Worm (Caenorhabditis elegans): ENCODE results near the gene nhr-170.
"Not testable (repeated sequence)": the region's sequence is repeated elsewhere in the genome, so short reads cannot be mapped to it uniquely, and the experiment has no call there.

Gene nhr-170

DNA sequence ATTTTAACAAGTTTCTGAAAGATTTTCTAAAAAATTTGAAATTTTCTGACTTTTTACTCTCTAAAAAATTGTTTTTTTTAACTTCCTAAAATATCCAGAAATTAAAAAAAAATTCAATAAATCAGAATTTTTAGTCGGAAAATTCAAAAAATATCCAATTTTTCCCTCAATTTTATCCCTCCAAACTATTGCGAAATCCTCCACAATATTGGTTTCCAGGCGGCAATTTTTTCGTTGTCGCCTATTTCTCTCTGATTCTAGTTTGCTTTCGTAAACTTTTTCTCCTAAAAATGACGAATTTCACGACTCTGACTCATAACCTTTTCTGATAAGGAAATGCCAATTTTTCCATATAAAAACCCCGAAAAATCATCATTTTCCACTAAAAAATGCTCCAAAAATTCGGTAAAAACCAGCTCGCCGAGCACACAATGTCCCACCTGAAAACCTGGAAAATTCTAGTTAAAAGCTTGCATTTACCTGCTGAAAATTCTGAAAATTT is 13.2 kb downstream of the nhr-170 start, which contains the start of gene Y17D7B.2:
Y17D7B.2 (plus strand) TSS at position 323 of the 502 bp plus-strand sequence.
- no peak for TF ChIP-seq unc-62 (GFP tag; optimal IDR thresholded peaks at IDR 0.05)

DNA sequence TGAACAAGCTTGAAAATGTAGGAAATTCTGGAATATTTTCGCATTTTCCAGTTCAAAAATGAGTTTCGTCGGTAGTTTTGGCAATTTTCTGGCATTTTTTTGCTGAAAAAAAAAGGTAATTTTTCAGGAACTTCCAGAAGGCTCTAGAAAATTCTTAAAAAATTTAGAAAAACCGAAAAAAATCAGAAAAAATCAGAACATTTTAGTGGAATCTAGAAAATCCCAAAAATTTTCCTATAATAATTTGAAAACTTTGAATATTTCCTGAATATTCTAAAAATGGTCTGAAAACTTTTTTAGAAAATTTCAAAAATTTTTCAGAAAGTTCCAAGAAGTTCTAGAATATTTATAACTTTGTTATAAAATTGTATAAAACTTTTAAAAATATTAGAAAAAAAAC is 13.9 kb downstream of the nhr-170 start, which contains the start of gene Y17D7B.3:
Y17D7B.3 (minus strand) TSS at position 101 of the 400 bp plus-strand sequence.
- no peak for TF ChIP-seq unc-62 (GFP tag; optimal IDR thresholded peaks at IDR 0.05)

DNA sequence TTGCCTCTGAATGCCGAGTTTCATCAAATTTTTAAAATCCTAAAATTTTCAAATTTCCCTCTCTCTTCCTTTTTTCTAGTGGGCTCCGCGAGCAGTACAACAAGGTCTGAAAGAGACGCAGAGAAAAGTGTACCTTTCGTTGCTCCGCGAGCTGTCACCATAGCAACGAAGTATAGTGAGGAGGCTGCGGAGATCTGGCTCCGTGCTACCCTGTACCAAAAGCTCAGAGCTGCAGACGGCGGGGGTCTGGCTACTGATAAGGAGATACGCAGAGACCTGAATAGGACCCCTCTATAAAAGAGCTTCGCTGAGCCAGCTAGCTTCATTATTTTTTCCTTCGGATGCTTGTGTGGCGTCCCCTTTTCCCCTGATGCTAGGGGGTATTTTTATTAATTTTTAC is 17.2 kb downstream of the nhr-170 start, which contains the start of gene Y17D7B.10:
Y17D7B.10 (plus strand) TSS at position 243 of the 400 bp plus-strand sequence.
- no peak for TF ChIP-seq unc-62 (GFP tag; optimal IDR thresholded peaks at IDR 0.05)

DNA sequence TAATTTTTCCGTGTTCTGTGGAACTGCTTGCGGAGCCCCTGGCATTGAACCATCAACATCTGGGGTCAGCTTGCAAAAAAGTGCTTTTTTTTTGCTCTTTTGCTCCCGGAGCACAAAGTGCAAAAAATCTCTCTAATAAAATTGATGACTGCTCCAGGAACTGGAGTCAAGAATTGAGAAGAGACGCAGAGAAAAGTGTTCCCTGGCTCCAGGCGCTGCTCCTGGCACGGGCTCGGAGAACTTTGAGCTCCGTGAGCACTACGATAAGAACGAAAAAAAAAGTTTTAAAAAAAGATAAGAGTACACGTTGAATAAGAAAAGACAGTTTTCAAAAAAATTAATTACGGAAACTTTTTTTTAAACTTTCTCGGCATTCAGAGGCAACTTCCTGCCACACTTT is 17.9 kb downstream of the nhr-170 start:
- TF ChIP-seq unc-62 (GFP tag; optimal IDR thresholded peaks at IDR 0.05) = no peak

DNA sequence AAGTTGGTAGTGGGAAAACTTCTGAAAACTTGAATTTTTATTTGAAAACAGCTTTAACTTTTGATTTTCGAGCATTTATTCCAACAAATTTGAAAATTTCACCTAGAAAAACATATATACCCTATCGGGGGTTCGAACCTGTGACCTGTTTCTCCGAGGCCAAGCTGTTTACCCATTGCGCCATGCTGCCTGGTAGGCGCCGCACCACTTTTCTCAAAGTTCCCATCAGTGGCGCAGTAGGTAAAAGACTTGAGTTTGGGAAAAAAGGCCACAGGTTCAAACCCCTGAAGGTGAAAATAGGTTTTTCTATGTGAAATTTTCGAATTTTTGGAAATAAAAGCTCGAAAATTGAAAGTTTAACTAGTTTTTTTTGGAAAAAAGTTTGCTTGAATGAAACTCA is 20.0 kb downstream of the nhr-170 start:
- no peak for TF ChIP-seq unc-62 (GFP tag; optimal IDR thresholded peaks at IDR 0.05)

DNA sequence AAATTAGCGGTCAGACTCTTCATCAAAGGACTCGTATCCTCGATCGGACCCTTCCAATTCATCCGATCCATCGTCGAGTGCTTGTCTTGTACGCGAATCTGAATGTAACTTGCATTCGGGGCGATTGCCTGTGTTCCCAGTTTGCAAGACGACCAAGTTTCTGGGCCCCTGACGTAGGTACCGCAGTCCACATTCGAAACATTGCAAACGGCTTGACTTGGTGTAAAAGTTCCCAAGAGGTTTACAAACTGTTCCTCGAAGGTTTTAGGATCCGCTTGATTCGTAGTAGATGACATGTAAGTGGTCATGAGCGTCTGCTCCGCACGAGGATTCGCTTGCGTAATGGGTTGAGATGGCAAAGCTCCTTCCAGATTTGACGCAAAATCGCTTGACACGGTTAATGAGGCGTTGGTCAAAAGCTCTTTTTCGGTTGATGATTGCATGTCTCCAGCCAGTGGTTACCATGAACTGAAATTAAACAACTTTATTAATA is 24.3 kb downstream of the nhr-170 start, which contains the start of gene Y17D7B.4:
Y17D7B.4 (minus strand) TSS at position 443 of the 493 bp plus-strand sequence.
- TF ChIP-seq unc-62 (GFP tag; optimal IDR thresholded peaks at IDR 0.05) = no peak

DNA sequence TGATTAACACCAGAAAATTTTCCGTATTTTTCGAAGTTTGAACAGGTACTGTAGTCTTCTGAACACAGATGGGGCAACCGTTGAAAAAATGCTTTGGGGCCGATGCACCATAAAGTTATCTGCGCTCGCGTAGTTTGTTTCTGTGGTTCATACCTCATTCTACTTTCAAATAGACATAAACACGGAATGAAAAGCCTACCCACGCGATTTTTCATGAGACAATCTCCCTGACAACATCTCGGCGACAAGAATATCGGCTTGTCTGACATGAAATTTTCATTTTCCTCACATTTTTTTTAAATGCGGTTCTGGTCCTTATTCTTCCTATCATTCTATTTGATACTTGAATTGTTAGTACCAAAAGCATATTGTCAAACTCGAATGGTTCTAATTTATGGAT is 27.9 kb downstream of the nhr-170 start, which contains the start of gene clec-257:
clec-257 (plus strand) TSS at position 301 of the 400 bp plus-strand sequence.
- no peak for TF ChIP-seq unc-62 (GFP tag; optimal IDR thresholded peaks at IDR 0.05)

DNA sequence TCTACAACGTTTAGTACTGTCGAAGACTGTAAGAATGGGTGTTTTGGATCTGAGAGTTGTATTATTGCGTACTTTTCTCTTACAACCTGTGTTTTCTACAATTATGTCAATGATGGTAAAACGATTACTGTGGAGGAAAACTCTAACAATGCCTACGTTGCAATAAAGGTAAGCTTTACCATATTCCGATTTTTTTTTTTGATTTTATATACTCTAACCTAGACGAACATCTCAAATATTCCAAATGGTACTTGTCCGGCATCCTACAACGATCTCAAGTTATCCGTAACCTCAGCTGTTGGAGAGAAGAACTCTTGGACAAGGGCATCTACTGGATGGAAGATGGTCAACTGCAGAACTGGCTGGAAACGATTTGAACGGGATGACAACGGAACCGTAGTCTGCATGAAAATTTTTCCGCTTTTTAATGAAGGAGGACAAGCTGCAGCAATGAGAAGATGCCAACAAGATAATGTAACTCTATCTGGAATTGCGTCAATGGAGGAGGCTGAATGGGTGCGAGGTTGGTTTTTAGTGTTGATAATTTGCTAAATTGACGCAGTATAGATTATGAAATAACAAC is 28.7 kb downstream of the nhr-170 start:
- no peak for TF ChIP-seq unc-62 (GFP tag; optimal IDR thresholded peaks at IDR 0.05)

DNA sequence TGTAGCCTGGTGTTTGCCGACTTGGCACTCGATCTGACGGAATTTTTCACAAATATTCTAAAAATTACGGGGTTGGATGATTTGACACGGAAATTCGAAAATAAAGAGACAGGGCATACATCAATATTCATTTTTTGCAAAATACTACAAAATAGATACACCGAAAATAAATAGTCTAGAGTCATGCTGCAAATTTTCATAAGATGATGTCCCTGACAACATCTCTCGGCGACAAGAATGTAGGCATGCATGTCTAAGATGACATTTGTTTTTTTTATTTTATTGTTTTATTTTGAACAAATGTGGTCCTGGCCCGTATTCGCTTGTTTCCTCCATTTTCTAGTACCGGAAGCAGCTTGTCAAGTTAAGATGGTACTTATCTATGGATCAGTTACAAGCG is 29.2 kb downstream of the nhr-170 start, which contains the start of gene clec-256:
clec-256 (plus strand) TSS at position 301 of the 400 bp plus-strand sequence.
- no peak for TF ChIP-seq unc-62 (GFP tag; optimal IDR thresholded peaks at IDR 0.05)

DNA sequence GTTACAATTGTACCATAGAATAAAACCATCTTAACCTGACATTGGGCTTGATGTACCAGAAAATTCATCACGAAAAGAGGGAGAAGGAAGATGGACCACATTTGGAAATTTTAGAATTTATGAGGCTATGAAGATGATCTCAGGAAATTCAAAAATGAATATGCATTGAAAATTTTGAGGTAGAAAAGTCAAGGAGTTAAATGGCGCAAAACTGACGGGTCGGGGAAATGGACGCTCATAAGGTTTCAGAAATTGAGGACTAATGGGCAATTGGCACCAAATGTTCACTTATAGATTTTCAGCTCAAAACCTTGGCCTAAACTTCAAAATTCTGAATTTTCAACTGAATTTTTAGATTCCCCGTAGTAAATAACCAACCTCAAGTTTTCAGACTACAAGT is 30.0 kb downstream of the nhr-170 start, which contains the start of gene clec-255:
clec-255 (minus strand) TSS at position 101 of the 400 bp plus-strand sequence.
- no peak for TF ChIP-seq unc-62 (GFP tag; optimal IDR thresholded peaks at IDR 0.05)

DNA sequence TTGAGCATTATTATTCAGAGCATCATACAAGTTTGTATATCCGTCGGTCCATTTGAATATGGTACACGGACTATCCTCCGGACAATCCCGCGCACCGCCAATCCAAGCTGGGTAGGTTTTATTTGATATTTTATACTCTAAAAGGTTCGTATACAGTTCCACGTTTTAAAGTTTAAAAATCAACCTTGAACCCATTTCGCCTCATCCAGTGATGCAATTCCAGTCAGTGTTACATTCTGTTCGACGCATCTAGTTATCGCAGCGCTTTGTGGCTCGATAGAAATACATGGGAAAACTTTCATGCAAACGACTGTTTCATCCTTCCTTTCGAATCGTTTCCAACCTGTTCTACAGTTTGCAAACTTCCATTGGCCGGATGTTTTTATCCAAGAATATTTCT is 30.7 kb downstream of the nhr-170 start:
- no peak for TF ChIP-seq unc-62 (GFP tag; optimal IDR thresholded peaks at IDR 0.05)

DNA sequence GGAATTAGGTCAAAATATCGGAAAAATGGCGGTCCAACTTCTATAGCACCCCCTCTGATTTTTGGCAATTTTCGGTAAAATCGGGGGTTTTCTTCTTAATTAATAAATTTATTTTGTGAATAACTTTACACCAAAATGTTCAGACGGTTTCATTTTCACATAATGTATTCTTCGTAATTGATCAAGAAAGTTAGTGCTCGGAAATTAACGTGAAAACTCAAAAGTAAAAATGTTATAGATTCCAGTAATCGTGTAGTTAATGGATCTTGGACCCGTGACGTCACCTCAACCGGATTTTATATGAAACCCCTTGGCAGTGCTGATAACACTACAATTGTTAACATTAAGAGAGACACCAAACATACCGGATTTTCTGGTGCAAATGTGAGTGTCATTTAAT is 38.6 kb downstream of the nhr-170 start, which contains the start of gene F11D11.22:
F11D11.22 (plus strand) TSS at position 301 of the 400 bp plus-strand sequence.
- TF ChIP-seq unc-62 (GFP tag; optimal IDR thresholded peaks at IDR 0.05) = not testable (repeated sequence)

DNA sequence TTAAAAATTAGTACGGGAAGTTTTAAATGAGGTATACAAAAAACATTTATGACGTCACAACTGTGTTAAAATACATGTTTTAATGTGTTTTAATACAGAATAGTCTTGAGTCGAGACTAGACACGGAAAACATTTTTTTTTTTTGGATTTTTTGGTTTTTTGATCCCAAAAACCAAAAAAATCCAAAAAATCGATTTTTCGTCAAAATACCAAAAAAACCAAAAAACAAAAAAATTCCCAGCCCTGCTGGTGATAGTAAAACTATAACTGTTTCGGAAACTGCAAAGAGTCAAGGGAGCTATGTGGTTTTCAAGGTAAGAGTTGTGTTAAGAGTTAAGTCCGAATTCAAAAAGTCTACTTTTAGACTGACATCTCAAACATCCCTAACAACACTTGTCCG is 39.5 kb downstream of the nhr-170 start, which contains the start of gene F11D11.4:
F11D11.4 (plus strand) TSS at position 301 of the 400 bp plus-strand sequence.
- TF ChIP-seq unc-62 (GFP tag; optimal IDR thresholded peaks at IDR 0.05) = no peak

DNA sequence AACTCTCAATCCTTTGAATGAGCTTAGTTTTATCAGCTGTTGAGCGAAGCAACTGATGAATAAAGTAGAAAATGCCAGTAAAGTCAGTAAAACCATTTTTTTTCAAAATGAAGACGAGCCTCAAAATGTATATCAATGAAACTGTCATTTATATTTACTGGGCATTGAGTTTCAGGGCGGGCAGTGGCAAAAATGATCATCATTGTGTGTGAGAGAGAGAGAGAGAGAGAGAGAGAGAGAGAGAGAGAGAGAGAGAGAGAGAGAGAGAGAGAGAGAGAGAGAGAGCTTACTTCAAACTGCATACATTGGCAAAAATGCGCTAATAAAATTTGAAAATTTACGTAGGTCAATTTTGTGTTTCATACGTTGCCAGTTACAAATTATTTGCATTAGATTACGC is 40.5 kb downstream of the nhr-170 start, which contains the start of gene F11D11.3:
F11D11.3 (minus strand) TSS at position 101 of the 400 bp plus-strand sequence.
- no peak for TF ChIP-seq unc-62 (GFP tag; optimal IDR thresholded peaks at IDR 0.05)

DNA sequence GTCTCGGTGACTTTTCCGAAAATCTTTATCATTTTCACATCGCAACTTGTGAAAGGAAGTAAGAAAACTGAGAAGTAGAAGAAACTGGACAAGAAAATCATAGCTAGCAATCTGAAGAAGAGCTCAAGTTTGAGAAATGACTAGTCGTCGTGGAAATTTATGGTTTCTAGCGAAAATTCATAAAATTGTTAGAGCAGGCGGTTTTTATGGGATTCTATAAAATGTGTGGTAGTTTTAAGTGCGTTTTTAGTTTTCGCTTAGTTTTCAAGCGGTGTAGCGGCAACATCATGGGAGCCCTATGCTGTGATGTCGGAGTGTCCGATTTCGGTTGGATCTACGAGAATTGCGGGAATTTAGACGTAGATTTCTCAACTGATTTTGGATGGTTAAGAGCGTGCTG is 46.3 kb downstream of the nhr-170 start, which contains the start of gene clec-254:
clec-254 (minus strand) TSS at position 101 of the 400 bp plus-strand sequence.
- not testable (repeated sequence) for TF ChIP-seq unc-62 (GFP tag; optimal IDR thresholded peaks at IDR 0.05)

DNA sequence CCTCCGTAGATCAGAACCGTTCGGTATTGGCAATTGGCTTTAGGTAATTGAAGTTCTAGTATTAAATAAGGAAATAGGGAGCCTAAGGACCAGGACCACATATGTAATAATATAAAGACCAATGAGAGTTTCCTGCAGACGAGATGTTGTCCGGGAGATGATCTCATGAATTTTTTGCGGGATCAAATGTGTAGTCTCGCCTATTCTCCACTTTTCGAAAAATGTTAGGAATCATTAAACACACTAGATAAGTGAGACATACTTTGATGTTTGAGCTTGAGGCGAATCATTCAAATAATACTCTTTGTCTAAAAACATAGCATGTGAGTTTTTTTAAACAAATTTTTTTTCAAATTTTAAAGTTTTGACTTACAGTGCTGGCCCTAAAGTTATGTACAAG is 47.6 kb downstream of the nhr-170 start, which contains the start of gene F11D11.6:
F11D11.6 (minus strand) TSS at position 101 of the 400 bp plus-strand sequence.
- TF ChIP-seq unc-62 (GFP tag; optimal IDR thresholded peaks at IDR 0.05) = no peak

Measured in whole organism, dauer.